Fruit fly (Drosophila melanogaster) S2 (cell line): ENCODE measurements around the gene Idgf1.

ENCODE experiments used
- CG8478 ChIP-seq: fragments of >200 bp; optimal IDR thresholded peaks from 2 replicates; lab custom pipeline; 2018
- CTCF ChIP-seq, 2 experiments: fragments of >200 bp; optimal IDR thresholded peaks; 2 replicates each; lab custom pipeline; 2018

Gene Idgf1

DNA sequence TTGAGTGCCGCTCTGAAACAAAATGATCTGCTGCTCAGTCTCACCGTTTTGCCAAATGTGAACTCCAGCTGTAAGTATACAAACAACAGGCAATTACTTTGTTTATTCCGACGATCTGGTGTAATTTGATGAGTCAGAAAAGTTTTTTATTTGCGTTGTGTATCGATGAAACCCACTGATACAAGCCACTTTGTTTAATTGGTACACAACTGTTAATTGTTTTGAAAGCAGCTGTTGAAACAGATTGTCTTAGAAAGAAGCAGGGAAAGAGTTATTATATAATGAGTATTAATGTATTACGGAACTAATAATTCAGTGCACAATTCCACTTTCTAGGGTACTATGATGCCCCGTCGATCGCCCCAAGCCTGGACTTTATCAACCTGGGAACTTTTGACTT lies 6.8 kb downstream of the Idgf1 start:
- TF ChIP-seq CTCF (optimal IDR thresholded peaks at IDR 0.05; lab: Kevin White, UChicago) (no peak), CG8478 (lab: Kevin White, UChicago) (no peak)

dm6 chr2L:16458385-16458784 lies 13.3 kb downstream of the Idgf1 start:
- no peak for TF ChIP-seq CG8478 (lab: Kevin White, UChicago)
- no peak for TF ChIP-seq CTCF (optimal IDR thresholded peaks at IDR 0.05; lab: Kevin White, UChicago)

DNA sequence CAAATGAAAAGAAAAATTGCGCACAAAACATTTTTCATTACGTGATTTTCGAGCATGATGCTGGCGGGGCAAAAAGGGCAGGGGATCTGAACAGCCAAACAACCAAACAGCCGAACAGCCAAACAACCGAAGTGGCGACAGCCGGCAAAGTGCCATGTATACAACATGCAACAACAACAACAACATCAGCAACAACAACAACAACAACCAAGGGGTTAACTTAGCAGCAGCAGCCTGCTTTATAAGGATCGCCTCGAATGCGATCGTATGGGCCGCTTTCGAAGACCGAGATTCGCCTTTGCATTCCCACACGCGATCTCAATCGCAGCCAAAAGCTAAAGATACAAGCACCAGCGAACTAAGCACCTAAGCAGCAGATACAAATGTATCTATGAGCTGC lies 18.6 kb downstream of the Idgf1 start:
- no peak for TF ChIP-seq CTCF (optimal IDR thresholded peaks at IDR 0.05; lab: Kevin White, UChicago)
- TF ChIP-seq CG8478 (lab: Kevin White, UChicago): no peak

- no peak for TF ChIP-seq CTCF (optimal IDR thresholded peaks at IDR 0.05; lab: Kevin White, UChicago)
- no peak for TF ChIP-seq CG8478 (lab: Kevin White, UChicago)
Observed at dm6 chr2L:16469749-16470148, 24.7 kb downstream of the Idgf1 start.

DNA sequence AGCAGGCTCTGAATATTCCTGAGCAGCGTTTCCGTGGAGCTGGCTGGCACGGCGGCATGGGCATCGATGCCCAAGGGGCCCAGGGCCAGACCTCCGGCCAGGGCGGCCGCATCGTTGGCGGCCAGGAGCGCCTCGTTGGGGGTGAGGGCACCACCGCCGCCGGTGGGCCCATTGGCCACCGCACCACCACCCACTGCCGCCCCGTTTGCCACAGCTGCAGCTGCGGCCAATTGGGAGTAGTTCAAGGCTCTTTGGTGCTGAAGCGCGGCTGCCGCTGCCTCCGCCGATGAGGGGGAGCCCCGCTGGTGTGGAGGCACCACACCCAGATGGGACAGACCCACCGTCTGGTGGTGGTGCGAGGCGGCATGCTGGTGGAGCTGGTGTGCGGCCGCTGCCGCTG lies 27.1 kb downstream of the Idgf1 start:
- no peak for TF ChIP-seq CG8478 (lab: Kevin White, UChicago)
- TF ChIP-seq CTCF (optimal IDR thresholded peaks at IDR 0.05; lab: Kevin White, UChicago): no peak

dm6 chr2L:16476517-16476916 lies 31.4 kb downstream of the Idgf1 start:
- TF ChIP-seq CTCF (optimal IDR thresholded peaks at IDR 0.05; lab: Kevin White, UChicago): no peak
- no peak for TF ChIP-seq CG8478 (lab: Kevin White, UChicago)

DNA sequence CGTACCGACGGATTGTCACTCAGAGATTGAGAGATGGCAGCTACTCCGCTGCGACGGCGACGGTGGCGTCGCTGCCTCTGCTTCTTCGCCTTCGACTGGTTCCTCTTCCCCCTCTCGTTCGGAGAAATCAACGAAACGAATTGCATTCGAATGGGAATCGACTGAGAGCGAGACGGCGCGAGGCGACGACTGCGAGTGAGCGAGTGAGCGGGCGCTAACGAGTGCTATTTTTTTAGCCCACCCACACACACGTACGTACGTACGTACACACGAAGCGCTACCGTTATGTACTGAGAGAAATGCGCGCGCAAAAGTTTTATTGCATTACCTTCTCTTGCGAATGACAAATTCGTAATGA lies 40.5 kb downstream of the Idgf1 start, which contains the start of gene dac:
Gene dac, minus strand, starts transcription at position 356 of the 358 bp plus-strand sequence.
- TF ChIP-seq CG8478 (lab: Kevin White, UChicago) (no peak), CTCF (optimal IDR thresholded peaks at IDR 0.05; lab: Kevin White, UChicago) (no peak)

DNA sequence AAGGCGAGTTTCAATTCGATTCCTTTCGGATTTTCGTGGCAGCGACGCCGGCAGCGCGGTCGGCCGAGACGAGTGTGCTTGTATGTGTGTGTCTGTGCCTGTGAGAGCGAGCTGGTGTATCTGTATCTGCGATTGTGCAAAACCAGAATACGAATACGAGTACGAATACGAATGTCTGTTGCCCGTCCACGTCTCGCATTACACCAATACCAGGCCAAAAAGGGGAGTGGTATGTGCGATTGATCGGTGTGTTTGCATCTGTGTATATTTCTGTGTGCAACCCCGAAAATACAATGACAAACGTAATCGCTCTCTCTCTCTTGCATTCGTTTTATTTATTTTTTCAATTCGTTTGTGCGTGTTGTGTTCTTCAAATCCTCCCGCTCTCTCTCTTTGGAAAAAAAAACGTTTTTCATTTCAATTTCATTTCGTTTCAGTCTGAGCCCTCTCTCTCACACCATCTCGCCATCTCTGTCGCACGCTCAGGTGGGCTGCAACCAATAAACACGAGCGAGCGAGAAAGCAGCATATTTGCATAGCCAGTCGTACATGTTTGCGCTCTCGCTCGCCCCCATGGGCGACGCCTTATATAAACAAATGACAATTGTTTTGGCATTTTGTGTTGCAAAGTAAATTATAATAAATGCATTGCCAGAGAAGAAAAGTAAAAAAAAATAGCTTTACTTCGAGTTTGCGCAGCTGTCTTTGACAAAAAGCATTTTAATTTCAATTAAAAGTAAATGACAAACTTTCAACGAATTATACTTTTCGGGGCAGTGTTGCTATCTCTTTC lies 41.1 kb downstream of the Idgf1 start:
- TF ChIP-seq CTCF (optimal IDR thresholded peaks at IDR 0.05; lab: Kevin White, UChicago): peak in 1 of 2 experiments; percentile 33
- peak; percentile 61 for TF ChIP-seq CG8478 (lab: Kevin White, UChicago)

DNA sequence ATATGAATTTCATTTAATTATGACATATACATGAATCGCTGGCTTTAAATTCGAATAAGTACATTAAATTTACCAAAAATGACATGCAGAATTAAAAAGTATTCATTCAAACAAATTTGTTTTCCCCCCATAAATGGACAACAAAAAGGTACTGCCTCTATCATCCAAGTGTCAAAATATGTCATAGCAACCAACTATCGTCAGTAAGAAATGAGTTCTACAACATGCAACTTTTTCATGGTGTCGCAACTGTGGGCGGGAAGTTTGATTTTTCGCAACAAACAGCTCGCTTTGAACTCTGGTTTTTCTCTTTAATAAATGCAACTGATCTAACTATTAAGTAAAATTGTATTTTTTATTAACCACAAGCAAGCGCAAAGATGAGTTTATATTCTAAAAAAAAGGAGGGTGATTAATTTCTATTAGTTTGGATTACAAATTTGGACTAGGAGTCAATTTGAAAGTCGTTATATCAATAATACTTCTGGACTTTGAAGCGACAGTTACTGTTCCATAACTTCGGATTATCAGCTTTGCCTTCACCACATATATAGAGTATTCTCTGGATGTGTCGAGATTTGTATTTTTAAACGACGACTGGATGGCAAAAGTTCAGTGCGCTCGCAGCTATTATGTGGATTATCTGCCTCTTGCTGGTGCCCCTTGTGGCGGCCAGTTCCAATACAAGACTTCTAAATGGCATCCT lies 42.6 kb downstream of the Idgf1 start, which contains the start of gene Nepl8:
Gene Nepl8, plus strand, starts transcription at position 578 of the 706 bp plus-strand sequence.
- TF ChIP-seq CTCF (optimal IDR thresholded peaks at IDR 0.05; lab: Kevin White, UChicago): peak; percentile 32 to 52
- no peak for TF ChIP-seq CG8478 (lab: Kevin White, UChicago)

DNA sequence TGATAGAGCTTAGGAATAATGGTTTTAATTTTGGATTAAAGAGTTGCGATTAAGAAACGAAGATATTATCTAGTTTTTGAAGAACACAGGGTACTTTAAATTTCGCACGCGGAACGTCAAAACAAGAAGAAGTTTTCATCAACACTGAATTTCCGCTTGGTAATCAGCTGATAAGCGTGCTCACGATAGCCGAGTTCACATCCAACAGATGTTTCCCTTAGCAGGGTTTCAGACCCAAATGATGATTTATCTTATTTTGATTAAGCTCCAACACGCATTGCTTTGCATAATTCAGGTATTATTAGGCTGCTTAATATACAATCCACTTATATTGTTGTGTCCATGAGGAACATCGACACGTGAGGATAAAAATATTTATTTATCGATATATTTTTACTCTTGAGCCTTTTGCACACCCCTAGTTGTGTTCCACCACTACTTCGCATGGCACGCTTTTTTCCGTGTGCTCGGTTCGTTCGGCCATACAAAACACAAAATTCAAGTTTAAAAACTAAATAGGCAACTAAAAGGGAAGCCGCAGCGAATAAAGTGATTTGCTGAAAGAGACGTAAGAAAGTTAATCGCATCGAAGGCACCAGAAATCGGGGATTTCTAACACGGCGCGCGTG lies 46.2 kb downstream of the Idgf1 start, which contains the start of gene Tpr2:
Gene Tpr2, plus strand, starts transcription at position 418 of the 629 bp plus-strand sequence.
- TF ChIP-seq CG8478 (lab: Kevin White, UChicago) (no peak), CTCF (optimal IDR thresholded peaks at IDR 0.05; lab: Kevin White, UChicago) (peak; percentile 42 to 43)

- TF ChIP-seq CTCF (optimal IDR thresholded peaks at IDR 0.05; lab: Kevin White, UChicago) (no peak), CG8478 (lab: Kevin White, UChicago) (no peak)
Observed at dm6 chr2L:16491752-16492616, 46.9 kb downstream of the Idgf1 start.

DNA sequence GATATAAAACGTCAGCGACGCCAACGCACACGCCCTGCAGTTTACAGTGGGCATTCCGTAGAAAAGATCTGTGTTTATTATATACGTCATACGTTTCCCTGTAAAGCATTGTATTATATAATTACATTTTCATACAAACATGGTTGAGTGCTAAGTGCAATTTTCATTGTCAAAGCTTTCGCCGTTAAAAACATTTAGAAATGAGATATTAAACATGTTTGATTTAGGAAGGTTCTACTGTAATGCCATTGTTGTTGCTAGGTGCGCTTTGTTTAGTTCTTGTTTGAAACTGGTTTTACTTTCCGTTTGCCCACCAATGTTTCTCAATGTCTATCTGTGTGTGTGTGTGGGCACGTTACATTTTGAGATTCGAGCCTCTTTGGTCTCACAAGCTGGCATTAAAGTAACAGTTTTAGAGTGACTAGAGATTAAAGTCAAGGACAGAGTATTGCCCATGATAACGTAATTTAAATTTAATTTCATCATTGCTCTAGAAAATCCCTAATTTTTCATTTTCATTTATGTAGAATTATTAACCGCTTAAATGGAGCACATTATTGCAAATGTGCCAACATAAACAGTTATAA lies 47.6 kb downstream of the Idgf1 start:
- no peak for TF ChIP-seq CTCF (optimal IDR thresholded peaks at IDR 0.05; lab: Kevin White, UChicago)
- no peak for TF ChIP-seq CG8478 (lab: Kevin White, UChicago)

- TF ChIP-seq CG8478 (lab: Kevin White, UChicago) (no peak), CTCF (optimal IDR thresholded peaks at IDR 0.05; lab: Kevin White, UChicago) (no peak)
Observed at dm6 chr2L:16493999-16494741, 49.1 kb downstream of the Idgf1 start.
